Worm (Caenorhabditis elegans) whole organism, L3 larva: ENCODE data around the gene H04D03.7.
A peak's percentile ranks its signal among the peaks of the same experiment; 100 is the strongest.

ENCODE experiments used
- R02D3.7 ChIP-seq: fragments of 150-350 bp; optimal IDR thresholded peaks from 2 replicates; lab custom pipeline; 2014; ENCODE audit warnings: missing biosample characterization, missing genetic modification characterization
- ZK546.5 ChIP-seq: sonication (generic microtip); optimal IDR thresholded peaks from 2 replicates; lab custom pipeline; 2017; ENCODE audit warnings: missing biosample characterization, missing genetic modification characterization
- aly-2 ChIP-seq: fragments of 150-350 bp; optimal IDR thresholded peaks from 2 replicates; lab custom pipeline; 2014; ENCODE audit warnings: missing biosample characterization, missing genetic modification characterization
- ama-1 ChIP-seq: fragments of 150-350 bp; optimal IDR thresholded peaks from 2 replicates; lab custom pipeline; 2018
- ceh-16 ChIP-seq: sonication (generic microtip); optimal IDR thresholded peaks from 2 replicates; lab custom pipeline; 2017; ENCODE audit warnings: missing biosample characterization, missing genetic modification characterization
- ceh-28 ChIP-seq: fragments of 150-350 bp; optimal IDR thresholded peaks from 2 replicates; lab custom pipeline; 2014; ENCODE audit warnings: missing biosample characterization, missing genetic modification reagents, missing genetic modification characterization
- ceh-82 ChIP-seq: fragments of 150-350 bp; optimal IDR thresholded peaks from 2 replicates; lab custom pipeline; 2014; ENCODE audit warnings: missing biosample characterization, missing genetic modification characterization
- ceh-9 ChIP-seq: sonication (generic microtip); optimal IDR thresholded peaks from 2 replicates; lab custom pipeline; 2018; ENCODE audit warnings: missing biosample characterization, missing genetic modification characterization
- daf-12 ChIP-seq: fragments of 150-350 bp; optimal IDR thresholded peaks from 2 replicates; lab custom pipeline; 2014; ENCODE audit warnings: missing biosample characterization, missing genetic modification reagents, missing genetic modification characterization
- egl-27 ChIP-seq: sonication (generic microtip); optimal IDR thresholded peaks from 4 replicates; lab custom pipeline; 2017; ENCODE audit warnings: missing biosample characterization, missing genetic modification reagents, missing genetic modification characterization
- egl-5 ChIP-seq: fragments of 150-350 bp; optimal IDR thresholded peaks from 2 replicates; lab custom pipeline; 2017; ENCODE audit warnings: missing biosample characterization, missing genetic modification reagents, missing genetic modification characterization, inconsistent platforms
- elt-1 ChIP-seq: fragments of 150-350 bp; optimal IDR thresholded peaks from 2 replicates; lab custom pipeline; 2014; ENCODE audit warnings: missing biosample characterization, missing genetic modification characterization
- elt-2 ChIP-seq: sonication (generic microtip); optimal IDR thresholded peaks from 2 replicates; lab custom pipeline; 2016; ENCODE audit warnings: missing genetic modification reagents, mild to moderate bottlenecking, missing genetic modification characterization, missing compliant biosample characterization
- elt-3 ChIP-seq, 3 experiments: fragments of 150-350 bp in 1 of 3; sonication (generic microtip) in 2 of 3; optimal IDR thresholded peaks; 2 replicates in 2 of 3; 4 replicates in 1 of 3; lab custom pipeline; 2014 to 2017; ENCODE audit warnings: missing biosample characterization in 3 of 3, missing genetic modification characterization in 3 of 3
- eor-1 ChIP-seq, 2 experiments: fragments of 150-350 bp; optimal IDR thresholded peaks; 2 replicates each; lab custom pipeline; 2014 to 2018; ENCODE audit warnings: missing biosample characterization in 2 of 2, missing genetic modification characterization in 2 of 2
- fkh-10 ChIP-seq: sonication (generic microtip); optimal IDR thresholded peaks from 2 replicates; lab custom pipeline; 2017; ENCODE audit warnings: missing biosample characterization, missing genetic modification reagents, missing genetic modification characterization
- fkh-2 ChIP-seq: fragments of 150-350 bp; optimal IDR thresholded peaks from 2 replicates; lab custom pipeline; 2014; ENCODE audit warnings: missing biosample characterization, missing genetic modification reagents, missing genetic modification characterization
- fos-1 ChIP-seq: fragments of 150-350 bp; optimal IDR thresholded peaks from 2 replicates; lab custom pipeline; 2014; ENCODE audit warnings: missing biosample characterization, missing genetic modification characterization
- hmg-11 ChIP-seq: sonication (generic microtip); optimal IDR thresholded peaks from 2 replicates; lab custom pipeline; 2016; ENCODE audit warnings: missing genetic modification characterization, missing compliant biosample characterization
- jun-1 ChIP-seq: fragments of 150-350 bp; optimal IDR thresholded peaks from 2 replicates; lab custom pipeline; 2014; ENCODE audit warnings: missing biosample characterization, missing genetic modification reagents, missing genetic modification characterization
- lin-15B ChIP-seq: fragments of 150-350 bp; optimal IDR thresholded peaks from 2 replicates; lab custom pipeline; 2014; ENCODE audit warnings: missing biosample characterization, missing genetic modification characterization
- lin-39 ChIP-seq: fragments of 150-350 bp; optimal IDR thresholded peaks from 2 replicates; lab custom pipeline; 2018; ENCODE audit warnings: missing biosample characterization, missing genetic modification reagents, missing genetic modification characterization
- lsy-12 ChIP-seq: sonication (generic microtip); optimal IDR thresholded peaks from 2 replicates; lab custom pipeline; 2016; ENCODE audit warnings: mild to moderate bottlenecking, missing genetic modification characterization, missing compliant biosample characterization
- mdl-1 ChIP-seq: fragments of 150-350 bp; optimal IDR thresholded peaks from 2 replicates; lab custom pipeline; 2014; ENCODE audit warnings: missing biosample characterization, missing genetic modification characterization
- mml-1 ChIP-seq: fragments of 150-350 bp; sonication (generic microtip); optimal IDR thresholded peaks from 3 replicates; lab custom pipeline; 2014; ENCODE audit warnings: missing biosample characterization, missing genetic modification characterization
- nfya-1 ChIP-seq: sonication (generic microtip); optimal IDR thresholded peaks from 2 replicates; lab custom pipeline; 2017; ENCODE audit warnings: missing genetic modification characterization, mild to moderate bottlenecking, missing compliant biosample characterization, antibody characterized with exemption, moderate library complexity; ENCODE audit not compliant: insufficient read depth
- nhr-11 ChIP-seq: fragments of 150-350 bp; optimal IDR thresholded peaks from 2 replicates; lab custom pipeline; 2014; ENCODE audit warnings: missing biosample characterization, missing genetic modification characterization
- nhr-12 ChIP-seq: fragments of 150-350 bp; optimal IDR thresholded peaks from 2 replicates; lab custom pipeline; 2014; ENCODE audit warnings: missing biosample characterization, missing genetic modification characterization
- nhr-23 ChIP-seq: fragments of 150-350 bp; optimal IDR thresholded peaks from 2 replicates; lab custom pipeline; 2014; ENCODE audit warnings: missing biosample characterization, missing genetic modification reagents, missing genetic modification characterization
- nhr-237 ChIP-seq: fragments of 150-350 bp; optimal IDR thresholded peaks from 2 replicates; lab custom pipeline; 2014; ENCODE audit warnings: missing biosample characterization, missing genetic modification characterization
- nhr-25 ChIP-seq: sonication (generic microtip); optimal IDR thresholded peaks from 2 replicates; lab custom pipeline; 2017; ENCODE audit warnings: missing biosample characterization, missing genetic modification characterization
- nhr-28 ChIP-seq: fragments of 150-350 bp; optimal IDR thresholded peaks from 2 replicates; lab custom pipeline; 2014; ENCODE audit warnings: missing biosample characterization, missing genetic modification characterization
- nhr-43 ChIP-seq: sonication (generic microtip); optimal IDR thresholded peaks from 2 replicates; lab custom pipeline; 2016; ENCODE audit warnings: mild to moderate bottlenecking, missing genetic modification characterization, missing compliant biosample characterization; ENCODE audit not compliant: poor library complexity, severe bottlenecking
- nhr-67 ChIP-seq: fragments of 150-350 bp; optimal IDR thresholded peaks from 2 replicates; lab custom pipeline; 2014; ENCODE audit warnings: missing biosample characterization, missing genetic modification characterization
- nhr-76 ChIP-seq: fragments of 150-350 bp; sonication (generic microtip); optimal IDR thresholded peaks from 5 replicates; lab custom pipeline; 2014; ENCODE audit warnings: missing biosample characterization, missing genetic modification characterization
- nhr-77 ChIP-seq: fragments of 150-350 bp; optimal IDR thresholded peaks from 2 replicates; lab custom pipeline; 2014; ENCODE audit warnings: missing biosample characterization, missing genetic modification characterization
- pha-4 ChIP-seq: fragments of 150-350 bp; optimal IDR thresholded peaks from 2 replicates; lab custom pipeline; 2014; ENCODE audit warnings: missing biosample characterization, missing genetic modification reagents, missing genetic modification characterization
- pqm-1 ChIP-seq: fragments of 150-350 bp; optimal IDR thresholded peaks from 2 replicates; lab custom pipeline; 2017; ENCODE audit warnings: missing biosample characterization, missing genetic modification characterization, inconsistent platforms
- sea-2 ChIP-seq: fragments of 150-350 bp; sonication (generic microtip); optimal IDR thresholded peaks from 4 replicates; lab custom pipeline; 2014; ENCODE audit warnings: missing biosample characterization, missing genetic modification reagents, missing genetic modification characterization
- skn-1 ChIP-seq: fragments of 150-350 bp; optimal IDR thresholded peaks from 2 replicates; lab custom pipeline; 2014; ENCODE audit warnings: missing biosample characterization, missing genetic modification characterization
- snpc-4 ChIP-seq: fragments of 150-350 bp; optimal IDR thresholded peaks from 2 replicates; lab custom pipeline; 2014; ENCODE audit warnings: missing biosample characterization, missing genetic modification characterization
- tbx-2 ChIP-seq: sonication (generic microtip); optimal IDR thresholded peaks from 2 replicates; lab custom pipeline; 2016; ENCODE audit warnings: mild to moderate bottlenecking, missing genetic modification characterization, missing compliant biosample characterization
- unc-39 ChIP-seq: sonication (generic microtip); optimal IDR thresholded peaks from 4 replicates; lab custom pipeline; 2017; ENCODE audit warnings: missing biosample characterization, missing genetic modification characterization
- unc-62 ChIP-seq: fragments of 150-350 bp; sonication (generic microtip); optimal IDR thresholded peaks from 4 replicates; lab custom pipeline; 2014; ENCODE audit warnings: missing biosample characterization, missing genetic modification reagents, missing genetic modification characterization
- zag-1 ChIP-seq: fragments of 150-350 bp; optimal IDR thresholded peaks from 2 replicates; lab custom pipeline; 2014; ENCODE audit warnings: missing biosample characterization, missing genetic modification characterization
- ztf-11 ChIP-seq: fragments of 150-350 bp; optimal IDR thresholded peaks from 2 replicates; lab custom pipeline; 2014; ENCODE audit warnings: missing biosample characterization, missing genetic modification characterization
- ztf-4 ChIP-seq: fragments of 150-350 bp; optimal IDR thresholded peaks from 2 replicates; lab custom pipeline; 2014; ENCODE audit warnings: missing biosample characterization, missing genetic modification characterization

Gene H04D03.7

ce11 chrIII:10461164-10461546, 14.5 kb upstream of the H04D03.7 start, which contains the start of gene atx-2 (continued):
- TF ChIP-seq aly-2 (no peak), nhr-25 (tag; lab: Kevin White, UChicago) (peak; percentile 56), fkh-2 (tag; lab: Kevin White, UChicago) (no peak), fos-1 (peak; percentile 28), nhr-76 (tag; lab: Kevin White, UChicago) (no peak), nhr-43 (tag; lab: Kevin White, UChicago) (peak; percentile 93), elt-1 (tag; lab: Kevin White, UChicago) (peak; percentile 56)

ce11 chrIII:10460427-10461163, 14.0 kb upstream of the H04D03.7 start, which contains the start of gene ecps-1:
Gene ecps-1, minus strand, starts transcription at chrIII:10460551.
- no peak for TF ChIP-seq unc-39 (tag; lab: Kevin White, UChicago)
- no peak for TF ChIP-seq nhr-77 (tag; lab: Kevin White, UChicago)
- TF ChIP-seq snpc-4, result peak; percentile 68
- TF ChIP-seq unc-62 (GFP tag; lab: Kevin White, UChicago), result peak; percentile 12
- TF ChIP-seq nhr-23 (tag; lab: Kevin White, UChicago), result peak; percentile 89
- TF ChIP-seq fkh-10 (GFP tag; lab: Kevin White, UChicago), result peak; percentile 53
- peak; percentile 86 for TF ChIP-seq R02D3.7 (tag; lab: Kevin White, UChicago)
- TF ChIP-seq fkh-2 (tag; lab: Kevin White, UChicago), result no peak
- TF ChIP-seq hmg-11 (tag; lab: Kevin White, UChicago), result no peak
- no peak for TF ChIP-seq nhr-12
- TF ChIP-seq nhr-11, result peak; percentile 45
- peak; percentile 93 for TF ChIP-seq lin-15B (tag; lab: Kevin White, UChicago)
- peak; percentile 7 for TF ChIP-seq egl-5 (tag; lab: Kevin White, UChicago)
- TF ChIP-seq ztf-11 (tag; lab: Kevin White, UChicago), result no peak
- TF ChIP-seq pha-4 (tag; lab: Kevin White, UChicago), result peak; percentile 97
- peak; percentile 57 for TF ChIP-seq pqm-1 (tag; lab: Kevin White, UChicago)
- peak; percentile 76 for TF ChIP-seq nhr-25 (tag; lab: Kevin White, UChicago)
- TF ChIP-seq egl-27, result no peak
- TF ChIP-seq mml-1 (tag; lab: Kevin White, UChicago), result no peak
- TF ChIP-seq nhr-76 (tag; lab: Kevin White, UChicago), result no peak
- TF ChIP-seq nhr-67 (tag; lab: Kevin White, UChicago), result no peak
- TF ChIP-seq aly-2, result no peak
- peak; percentile 32 for TF ChIP-seq lin-39 (tag; lab: Kevin White, UChicago)
- peak; percentile 9 for TF ChIP-seq zag-1
- peak; percentile 51 for TF ChIP-seq elt-2 (tag; lab: Kevin White, UChicago)
- TF ChIP-seq nhr-43 (tag; lab: Kevin White, UChicago), result peak; percentile 89
- TF ChIP-seq mdl-1 (tag; lab: Kevin White, UChicago), result peak; percentile 32
- TF ChIP-seq lsy-12 (tag; lab: Kevin White, UChicago), result peak; percentile 81
- TF ChIP-seq fos-1, result no peak
- peak; percentile 13 for TF ChIP-seq elt-1 (tag; lab: Kevin White, UChicago)
- TF ChIP-seq ceh-28, result peak; percentile 77
- no peak for TF ChIP-seq tbx-2 (tag; lab: Kevin White, UChicago)
- TF ChIP-seq daf-12 (tag; lab: Kevin White, UChicago), result no peak
- no peak for TF ChIP-seq eor-1 (tag; optimal IDR thresholded peaks at IDR 0.05; lab: Kevin White, UChicago)
- no peak for TF ChIP-seq ztf-4 (tag; lab: Kevin White, UChicago)
- no peak for TF ChIP-seq ZK546.5
- TF ChIP-seq nfya-1 (tag; lab: Kevin White, UChicago), result no peak
- peak; percentile 63 for TF ChIP-seq jun-1 (tag; lab: Kevin White, UChicago)
- peak; percentile 97 for TF ChIP-seq skn-1 (tag; lab: Kevin White, UChicago)
- TF ChIP-seq ama-1 (lab: Kevin White, UChicago), result no peak
- TF ChIP-seq ceh-16 (tag; lab: Kevin White, UChicago), result no peak
- no peak for TF ChIP-seq nhr-28 (tag; lab: Kevin White, UChicago)
- TF ChIP-seq nhr-237 (tag; lab: Kevin White, UChicago), result no peak
- no peak for TF ChIP-seq ceh-9 (tag; lab: Kevin White, UChicago)
- no peak for TF ChIP-seq elt-3 (tag; optimal IDR thresholded peaks at IDR 0.05; lab: Kevin White, UChicago)
- peak; percentile 62 for TF ChIP-seq ceh-82 (tag; lab: Kevin White, UChicago)
- TF ChIP-seq sea-2 (GFP tag; lab: Kevin White, UChicago), result no peak
